Fruit fly (Drosophila melanogaster): ENCODE data around the gene Dyro.

The Dyro gene

dm6 chr3L:11293378-11293777 lies 2.3 kb downstream of the Dyro start (continued):
- TF ChIP-seq lov (optimal IDR thresholded peaks at IDR 0.05) (no peak), lov (GFP tag; IDR thresholded peaks at IDR 0.05) (0 out of 3 replicates have a peak, but pooled peaks have one; percentile 12), NfI (GFP tag; optimal IDR thresholded peaks at IDR 0.05) (no peak), row (GFP tag; IDR thresholded peaks at IDR 0.05) (peak; percentile 87), CG1647 (GFP tag; optimal IDR thresholded peaks at IDR 0.05) (no peak), vfl (GFP tag; optimal IDR thresholded peaks at IDR 0.05) (no peak), CG7786 (GFP tag; optimal IDR thresholded peaks at IDR 0.05) (no peak), ERR (GFP tag; optimal IDR thresholded peaks at IDR 0.05) (no peak), lbe (GFP tag; optimal IDR thresholded peaks at IDR 0.05) (no peak), onecut (GFP tag; IDR thresholded peaks at IDR 0.05) (no peak), Hr39 (optimal IDR thresholded peaks at IDR 0.05) (no peak), pho (GFP tag; optimal IDR thresholded peaks at IDR 0.05) (no peak), caup (GFP tag; optimal IDR thresholded peaks at IDR 0.05; ENCODE audit: severe bottlenecking) (no peak), org-1 (GFP tag; optimal IDR thresholded peaks at IDR 0.05) (no peak), CG7839 (tag; optimal IDR thresholded peaks at IDR 0.05) (peak; percentile 35), hth (optimal IDR thresholded peaks at IDR 0.05) (no peak), pb (GFP tag; optimal IDR thresholded peaks at IDR 0.05) (no peak), so (GFP tag; IDR thresholded peaks at IDR 0.05) (no peak), Myb (GFP tag; optimal IDR thresholded peaks at IDR 0.05) (no peak), HHEX (GFP tag; optimal IDR thresholded peaks at IDR 0.05) (no peak), CG14710 (tag; optimal IDR thresholded peaks at IDR 0.05) (no peak), ttk (GFP tag; IDR thresholded peaks at IDR 0.05) (no peak), CG32772 (GFP tag; IDR thresholded peaks at IDR 0.05) (peak; percentile 64; the same call in 1 of the 2 replicates), CG15269 (tag; optimal IDR thresholded peaks at IDR 0.05) (no peak), tio (GFP tag; optimal IDR thresholded peaks at IDR 0.05) (no peak), CG14014 (GFP tag; IDR thresholded peaks at IDR 0.05) (peak; percentile 52; the same call in 1 of the 2 replicates), wor (GFP tag; IDR thresholded peaks at IDR 0.05) (no peak), E2f2 (GFP tag; IDR thresholded peaks at IDR 0.05) (no peak; the same call in 1 of the 2 replicates), CG10366 (GFP tag; IDR thresholded peaks at IDR 0.05) (peak; percentile 48), CG17568 (GFP tag; optimal IDR thresholded peaks at IDR 0.05) (no peak), CG2202 (tag; optimal IDR thresholded peaks at IDR 0.05) (no peak), CG8924 (tag; optimal IDR thresholded peaks at IDR 0.05) (no peak), crc (GFP tag; optimal IDR thresholded peaks at IDR 0.05) (no peak), luna (GFP tag; optimal IDR thresholded peaks at IDR 0.05) (no peak), gsb (GFP tag; IDR thresholded peaks at IDR 0.05) (no peak), CG7357 (GFP tag; IDR thresholded peaks at IDR 0.05) (no peak), CG3847 (GFP tag; IDR thresholded peaks at IDR 0.05) (peak; percentile 44), phol (tag; optimal IDR thresholded peaks at IDR 0.05) (peak; percentile 17), CG10209 (GFP tag; optimal IDR thresholded peaks at IDR 0.05) (no peak), CG4328 (GFP tag; optimal IDR thresholded peaks at IDR 0.05) (no peak), C15 (GFP tag; IDR thresholded peaks at IDR 0.05) (0 out of 3 replicates have a peak, but pooled peaks have one; percentile 4), D19A (tag; optimal IDR thresholded peaks at IDR 0.05) (no peak), sc (optimal IDR thresholded peaks at IDR 0.05) (no peak), sc (GFP tag; optimal IDR thresholded peaks at IDR 0.05) (no peak), Vsx1 (GFP tag; optimal IDR thresholded peaks at IDR 0.05) (no peak), gsb-n (tag; optimal IDR thresholded peaks at IDR 0.05) (no peak), CG4707 (GFP tag; optimal IDR thresholded peaks at IDR 0.05) (peak; percentile 40), hbn (GFP tag; IDR thresholded peaks at IDR 0.05; ENCODE audit: partially characterized antibody) (no peak), abd-A (tag; optimal IDR thresholded peaks at IDR 0.05) (no peak), CG15011 (GFP tag; optimal IDR thresholded peaks at IDR 0.05) (no peak), ham (GFP tag; IDR thresholded peaks at IDR 0.05) (no peak), kay (GFP tag; optimal IDR thresholded peaks at IDR 0.05) (no peak), CG1832 (GFP tag; optimal IDR thresholded peaks at IDR 0.05) (no peak)

All from whole organism, embryonic.